Fruit fly (Drosophila melanogaster): Measurements from ENCODE around the gene CG3330.
A peak's percentile ranks its signal among the peaks of the same experiment; 100 is the strongest.

The CG3330 gene

DNA sequence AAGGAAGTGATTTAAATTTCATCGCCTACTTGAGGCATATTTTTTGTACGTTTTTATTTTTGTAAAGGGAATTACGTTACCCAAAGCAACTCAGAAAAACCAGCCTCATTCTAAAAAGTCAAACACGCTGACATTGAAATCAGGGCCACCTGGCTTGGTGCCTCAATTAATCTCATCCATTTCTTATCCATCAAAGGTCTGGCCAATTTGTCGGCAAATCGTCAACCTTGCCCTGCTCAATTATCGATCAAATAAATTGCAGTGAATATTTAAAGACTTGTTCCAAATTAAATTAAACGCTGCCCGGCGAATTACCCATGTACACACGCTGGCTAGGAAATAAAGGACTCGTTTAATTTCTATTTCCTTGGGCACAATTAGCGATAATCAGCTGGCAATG lies at the start of gene CG3330:
TSS of gene CG3330 (minus strand) at position 101 of the 400 bp plus-strand sequence.
- no peak for TF ChIP-seq CG17801 (GFP tag; optimal IDR thresholded peaks at IDR 0.05; ENCODE audit: partially characterized antibody)

DNA sequence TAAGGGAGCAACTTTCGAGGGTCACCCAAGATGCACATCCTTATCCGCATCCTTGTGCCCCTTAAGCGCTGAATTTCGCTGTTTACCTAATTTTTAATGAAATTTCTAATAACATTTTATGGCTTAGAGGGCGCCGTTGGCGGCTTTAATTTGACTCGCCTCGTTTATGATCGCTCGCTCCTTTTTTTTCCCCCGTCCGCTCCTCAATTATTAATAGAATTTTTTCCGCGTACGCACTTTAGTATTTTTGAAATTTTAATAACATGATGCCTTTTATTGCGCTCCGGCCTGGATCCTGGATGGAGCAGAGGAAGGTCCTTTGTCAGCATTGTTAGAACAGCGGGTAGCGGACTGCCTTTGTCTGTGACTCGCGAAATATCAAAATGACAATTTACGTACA lies 37.9 kb upstream of the CG3330 start, which contains the start of gene CG46335:
TSS of gene CG46335 (minus strand) at position 101 of the 400 bp plus-strand sequence.
- TF ChIP-seq CG17801 (GFP tag; optimal IDR thresholded peaks at IDR 0.05; ENCODE audit: partially characterized antibody): no peak

DNA sequence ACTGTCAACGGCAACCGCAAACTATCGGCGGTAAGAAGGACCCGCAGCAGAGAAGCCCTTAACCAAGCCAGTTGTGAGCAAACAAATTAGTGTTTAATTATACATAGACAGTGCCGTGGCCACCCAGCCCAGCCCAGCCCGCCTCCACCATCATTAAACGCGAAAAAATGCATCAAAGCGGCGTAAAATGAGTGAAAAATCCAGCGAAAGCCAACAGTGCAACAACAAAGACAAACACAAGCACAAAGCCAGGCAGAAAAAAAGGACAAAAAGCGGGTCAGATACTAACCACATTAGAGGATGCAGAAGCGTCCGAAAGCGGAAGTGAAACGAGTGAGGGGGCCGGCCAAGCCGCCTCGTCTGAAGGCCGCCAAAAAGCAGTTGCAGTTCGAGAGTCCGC lies 9.6 kb upstream of the CG3330 start, which contains the start of gene CG42534:
TSS of gene CG42534 (plus strand) at position 301 of the 400 bp plus-strand sequence.
- TF ChIP-seq CG17801 (GFP tag; optimal IDR thresholded peaks at IDR 0.05; ENCODE audit: partially characterized antibody): no peak

DNA sequence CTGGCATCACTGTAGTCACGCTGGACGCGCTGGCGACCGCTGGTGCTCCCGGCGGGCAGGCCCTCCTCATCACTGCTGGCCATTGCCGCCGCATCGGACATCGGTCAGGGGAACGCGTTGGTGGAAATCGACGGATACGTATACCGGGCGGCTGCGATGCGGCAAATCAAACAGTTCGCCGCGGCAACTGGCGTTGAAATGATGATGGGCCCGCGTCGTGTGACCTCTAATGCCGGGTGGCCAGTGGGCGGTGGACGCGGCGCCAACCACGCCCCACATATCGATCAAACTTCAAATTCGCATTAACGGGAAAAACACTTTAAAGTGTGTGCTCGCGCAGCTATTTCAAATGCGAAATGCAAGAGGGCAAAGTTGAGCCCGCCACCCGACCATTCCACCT lies 8.5 kb downstream of the CG3330 start, which contains the start of gene CG3339:
TSS of gene CG3339 (minus strand) at position 101 of the 400 bp plus-strand sequence.
- TF ChIP-seq CG17801 (GFP tag; optimal IDR thresholded peaks at IDR 0.05; ENCODE audit: partially characterized antibody): no peak

DNA sequence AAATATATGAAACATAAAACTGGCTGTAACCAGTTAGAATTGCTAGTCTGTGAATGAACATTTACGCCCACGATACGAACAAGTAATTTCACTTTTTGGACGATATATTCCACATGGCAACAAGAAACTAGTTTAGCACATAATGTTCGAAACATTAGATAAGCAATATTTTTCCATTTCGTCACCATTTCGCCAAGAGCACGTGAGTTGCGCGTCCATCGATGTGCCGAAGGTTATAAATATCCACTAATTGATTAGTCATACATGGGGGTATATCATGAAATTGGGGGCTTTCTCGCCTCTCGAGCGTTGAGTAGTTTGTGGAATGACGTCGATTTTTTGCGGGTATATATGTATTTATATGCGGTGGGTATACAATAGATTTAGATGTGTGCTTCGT lies 36.6 kb downstream of the CG3330 start:
- no peak for TF ChIP-seq CG17801 (GFP tag; optimal IDR thresholded peaks at IDR 0.05; ENCODE audit: partially characterized antibody)

DNA sequence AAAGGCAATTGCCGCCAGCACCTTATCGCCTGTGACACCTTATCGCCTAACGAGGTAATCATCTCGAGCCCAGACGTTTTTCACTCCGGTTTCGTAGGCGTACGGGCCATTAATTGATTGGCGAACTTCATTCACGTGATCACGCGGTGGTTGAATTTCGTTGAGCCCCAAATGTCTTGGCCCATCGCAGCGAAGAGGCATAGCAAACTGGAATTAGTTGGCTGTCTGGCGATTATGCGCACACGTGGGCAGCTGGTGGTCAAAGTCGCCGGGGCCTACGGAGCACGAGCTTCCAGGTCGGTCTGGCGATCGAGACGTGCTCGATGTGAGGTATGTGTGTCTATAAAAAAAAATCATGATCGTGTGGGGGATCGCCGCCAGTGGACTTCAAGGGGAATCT lies 37.6 kb downstream of the CG3330 start:
- TF ChIP-seq CG17801 (GFP tag; optimal IDR thresholded peaks at IDR 0.05; ENCODE audit: partially characterized antibody): no peak

DNA sequence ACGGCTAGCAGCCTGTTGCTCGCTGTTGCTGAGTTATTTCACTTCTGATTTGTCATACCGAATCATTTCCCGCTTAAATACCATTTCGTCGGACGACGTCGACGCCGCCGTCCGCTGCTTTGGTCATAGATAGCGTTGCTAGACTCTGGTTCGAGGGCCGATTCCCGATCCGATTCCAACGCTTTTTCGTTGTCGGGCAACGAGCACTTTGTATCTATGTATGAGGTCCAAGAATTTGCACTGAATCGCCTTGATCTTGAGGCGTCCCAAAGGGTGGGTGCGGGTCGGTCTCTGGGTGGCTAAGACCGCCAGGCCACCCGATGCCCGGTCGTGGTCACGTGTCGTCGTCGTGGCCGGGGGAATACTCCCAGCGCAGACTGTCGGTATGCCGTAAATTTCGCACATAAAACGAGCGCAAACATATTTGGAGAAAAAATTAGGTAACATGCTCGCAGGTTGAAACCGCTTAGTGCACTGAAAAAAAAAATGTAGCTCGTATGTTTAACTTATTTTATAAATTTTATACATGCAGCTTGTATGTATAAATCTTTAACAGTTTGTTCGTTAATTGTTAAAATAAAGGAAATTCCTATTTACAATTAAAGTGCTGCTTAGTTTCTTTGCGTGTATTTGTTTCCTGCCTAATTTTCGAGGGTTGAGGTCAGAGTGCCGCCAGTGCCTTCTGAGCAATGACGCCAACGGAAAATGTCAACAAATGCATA lies 38.4 kb downstream of the CG3330 start, which contains the start of gene CG3348:
TSS of gene CG3348 (minus strand) at position 51 of the 722 bp plus-strand sequence.
- TF ChIP-seq CG17801 (GFP tag; optimal IDR thresholded peaks at IDR 0.05; ENCODE audit: partially characterized antibody): no peak

DNA sequence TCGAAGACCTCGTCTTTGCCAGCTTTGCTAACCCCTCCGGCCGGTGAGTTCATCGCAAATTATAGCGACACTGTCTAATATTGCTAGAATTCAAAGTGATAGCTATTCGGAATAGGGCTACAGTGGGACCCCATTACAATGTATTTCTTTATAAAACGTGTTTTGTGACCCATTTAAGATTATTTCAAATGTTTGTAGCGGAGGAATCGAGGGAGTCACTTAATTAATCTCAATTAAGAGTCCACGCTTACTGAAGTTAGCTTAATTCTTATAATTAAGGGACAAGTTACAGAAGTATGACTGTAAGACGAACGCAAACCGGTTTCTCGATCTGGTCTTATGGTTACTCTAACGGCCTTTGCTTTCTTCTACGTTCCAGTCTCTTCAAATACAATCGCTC lies 41.0 kb downstream of the CG3330 start:
- TF ChIP-seq CG17801 (GFP tag; optimal IDR thresholded peaks at IDR 0.05; ENCODE audit: partially characterized antibody): no peak

DNA sequence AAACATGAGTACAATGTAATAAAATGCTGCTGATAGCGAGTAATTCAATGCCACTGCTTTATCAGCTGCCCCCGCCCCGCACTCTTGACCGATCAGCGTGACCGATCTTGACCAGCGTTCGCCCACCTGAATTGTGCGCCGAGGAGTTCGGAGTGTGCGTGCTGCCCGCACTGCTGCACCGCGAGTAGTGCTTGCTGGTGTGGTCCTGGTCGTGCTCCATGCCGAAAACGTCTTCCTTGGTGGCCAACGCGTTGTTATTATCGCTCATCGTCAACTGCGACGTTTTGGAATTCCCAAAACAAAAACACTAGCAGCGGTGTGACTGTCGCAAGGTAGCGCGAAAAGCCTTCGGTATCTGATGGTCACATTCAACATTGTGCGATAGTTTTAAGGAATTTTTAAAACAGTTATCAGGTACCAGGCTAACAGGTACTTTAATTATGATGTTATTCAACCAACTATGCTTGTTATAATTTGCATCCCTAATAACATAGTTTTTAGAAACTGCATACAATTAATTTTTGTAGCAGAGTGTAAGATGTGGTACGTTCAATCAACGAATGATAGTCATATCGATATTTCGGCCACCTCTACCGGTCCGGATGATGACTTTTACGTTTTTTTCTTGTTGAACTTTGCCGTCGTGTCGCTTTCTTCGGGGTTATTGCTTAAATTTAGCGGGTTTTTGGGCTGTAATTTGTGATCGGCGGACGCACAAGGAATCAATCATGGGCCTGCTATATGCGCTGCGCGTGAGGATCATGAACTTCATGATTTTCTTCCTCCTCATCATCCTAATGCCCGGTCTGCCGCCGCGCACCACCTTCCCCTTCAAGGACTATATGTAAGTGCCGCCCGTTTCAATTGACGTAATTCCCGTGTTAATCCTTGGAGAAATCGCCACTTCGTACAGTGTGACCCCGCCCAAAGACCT lies 42.2 kb downstream of the CG3330 start, which contains the start of the genes bigmax and Hmu:
TSS of gene bigmax (minus strand) at position 325 of the 934 bp plus-strand sequence.
TSS of gene Hmu (plus strand) at position 568 of the 934 bp plus-strand sequence.
- peak; percentile 78 for TF ChIP-seq CG17801 (GFP tag; optimal IDR thresholded peaks at IDR 0.05; ENCODE audit: partially characterized antibody)

DNA sequence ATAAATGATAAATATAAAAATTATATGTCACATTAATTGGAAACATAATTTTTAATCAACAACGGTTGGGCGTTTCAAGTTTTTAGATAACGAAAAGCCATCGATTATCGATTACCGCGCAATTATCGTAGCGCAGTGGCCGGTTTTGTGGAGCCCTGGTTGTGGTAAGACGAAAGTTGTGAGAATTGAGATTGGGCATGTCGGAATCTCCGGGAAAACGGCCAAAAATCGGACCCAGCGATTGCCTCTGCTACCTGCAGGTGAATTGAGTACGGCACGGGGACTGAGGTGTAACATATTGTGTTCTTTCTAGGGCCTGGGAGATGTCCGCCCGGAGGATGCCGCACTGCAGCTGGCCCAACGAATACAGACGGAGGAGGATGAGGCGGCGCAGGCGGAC lies 47.0 kb downstream of the CG3330 start, which contains the start of gene CG3368:
TSS of gene CG3368 (plus strand) at position 136 of the 400 bp plus-strand sequence.
- TF ChIP-seq CG17801 (GFP tag; optimal IDR thresholded peaks at IDR 0.05; ENCODE audit: partially characterized antibody): no peak

DNA sequence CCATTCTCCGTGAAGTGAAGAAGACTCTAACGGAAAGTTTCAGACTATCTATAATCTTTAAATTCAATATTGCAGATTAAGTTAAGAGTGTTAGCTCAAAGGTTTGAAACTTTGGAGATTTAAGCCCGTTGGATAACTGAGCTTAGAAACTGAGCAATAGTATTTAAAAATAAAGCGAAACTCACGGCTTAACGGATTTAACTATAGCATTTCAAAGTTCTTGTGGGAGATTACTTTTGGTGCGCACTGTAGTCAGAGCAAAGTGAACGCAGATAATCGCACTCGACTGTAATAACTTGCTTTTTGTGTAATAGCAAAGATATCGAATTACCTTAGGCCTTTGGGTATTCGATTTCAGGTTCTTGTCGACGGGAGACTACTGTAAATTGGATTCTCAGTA lies 48.4 kb downstream of the CG3330 start, which contains the start of gene mrt:
TSS of gene mrt (minus strand) at position 376 of the 400 bp plus-strand sequence.
- peak; percentile 61 for TF ChIP-seq CG17801 (GFP tag; optimal IDR thresholded peaks at IDR 0.05; ENCODE audit: partially characterized antibody)

DNA sequence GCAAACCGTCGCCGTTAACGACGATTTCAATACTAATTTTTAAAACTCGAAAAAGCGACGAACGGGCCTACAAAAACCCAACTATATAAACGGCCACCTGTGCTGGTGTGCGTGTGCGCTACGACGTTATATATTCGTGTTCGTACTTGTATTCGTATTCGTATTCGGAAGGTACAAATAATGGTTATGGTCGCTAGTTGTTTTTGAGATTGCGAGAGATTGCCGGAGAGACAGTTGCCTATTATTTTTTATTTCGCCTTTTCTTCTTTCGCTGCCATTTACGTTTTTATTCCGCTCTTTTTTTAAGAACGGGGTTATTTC lies 48.9 kb downstream of the CG3330 start:
- TF ChIP-seq CG17801 (GFP tag; optimal IDR thresholded peaks at IDR 0.05; ENCODE audit: partially characterized antibody): no peak

DNA sequence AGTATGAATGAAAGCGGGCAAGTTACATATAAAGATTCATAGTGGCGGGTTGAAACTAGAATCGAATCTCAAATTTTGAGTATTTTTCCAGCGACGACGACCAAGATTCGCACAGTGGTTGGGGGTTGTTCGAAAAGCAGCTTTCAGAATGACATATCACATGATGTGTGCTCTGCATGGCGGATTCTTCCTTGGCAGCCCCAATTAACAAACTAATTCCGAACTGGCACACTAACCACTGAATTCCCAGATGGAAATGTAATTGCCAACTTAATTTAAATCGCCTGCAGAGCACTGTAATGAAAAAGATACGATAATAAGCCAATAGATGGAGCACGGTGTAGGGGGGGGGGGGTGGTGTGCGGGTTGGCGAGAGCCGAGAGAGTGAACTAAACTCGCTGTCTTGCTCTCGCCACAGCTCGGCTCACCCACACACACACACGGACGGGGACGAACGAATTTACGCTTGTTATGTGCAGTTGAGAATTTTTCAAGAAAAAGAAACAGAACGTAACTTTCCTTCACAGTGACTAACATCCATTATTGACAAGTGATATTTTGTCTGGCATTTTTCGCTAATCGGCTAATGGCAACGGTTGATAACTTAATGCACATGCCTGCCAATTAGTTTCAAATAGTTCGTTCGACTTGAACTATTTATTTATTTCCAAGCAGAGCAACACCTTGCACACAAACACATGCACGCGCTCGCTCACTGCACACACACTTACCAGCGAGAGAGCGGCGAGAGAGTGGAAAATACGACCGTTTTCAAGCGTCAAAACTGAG lies 49.5 kb downstream of the CG3330 start:
- peak; percentile 76 for TF ChIP-seq CG17801 (GFP tag; optimal IDR thresholded peaks at IDR 0.05; ENCODE audit: partially characterized antibody)
